Worm (Caenorhabditis elegans) whole organism, L4/young adult: ENCODE data around the gene nstp-3.
"Not testable (repeated sequence)": the region's sequence is repeated elsewhere in the genome, so short reads cannot be mapped to it uniquely, and the experiment has no call there.

Source experiments
- W03F9.2 ChIP-seq: fragments of 150-350 bp; optimal IDR thresholded peaks from 2 replicates; lab custom pipeline; 2014; ENCODE audit warnings: missing biosample characterization, missing genetic modification characterization
- dao-5 ChIP-seq: sonication (generic microtip); optimal IDR thresholded peaks from 2 replicates; lab custom pipeline; 2016; ENCODE audit warnings: missing genotype, missing genetic modification characterization, moderate library complexity, missing compliant biosample characterization
- him-1 ChIP-seq: sonication (generic microtip); optimal IDR thresholded peaks from 2 replicates; lab custom pipeline; 2016; ENCODE audit warnings: missing genotype, missing genetic modification reagents, missing genetic modification characterization, missing compliant biosample characterization

The nstp-3 gene

DNA sequence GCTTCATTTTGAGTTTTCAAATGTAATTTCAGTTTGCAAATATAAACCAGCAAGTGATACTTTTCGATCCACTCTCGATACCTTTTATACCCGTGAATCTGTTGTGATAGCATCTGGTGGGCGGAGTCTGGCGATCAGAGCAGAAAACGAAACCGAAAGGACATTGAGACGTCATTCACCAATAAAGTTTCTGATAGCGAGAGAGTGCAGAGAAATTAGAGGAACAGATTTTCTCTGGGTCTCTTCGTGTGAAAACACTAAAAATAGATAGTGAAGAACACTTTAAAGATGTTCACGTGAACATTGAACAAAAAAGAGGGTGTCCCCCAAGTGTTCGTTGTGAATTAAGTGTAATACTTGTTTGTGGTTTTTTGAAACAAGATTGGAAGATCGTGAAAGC is 34.2 kb downstream of the nstp-3 start, which contains the start of gene pgph-3:
Gene pgph-3 (minus strand): TSS at position 60 of the 400 bp plus-strand sequence.
- TF ChIP-seq dao-5 (tag; lab: Kevin White, UChicago) (no peak), him-1 (tag; lab: Kevin White, UChicago) (no peak), W03F9.2 (tag; lab: Kevin White, UChicago) (peak; percentile 25)

DNA sequence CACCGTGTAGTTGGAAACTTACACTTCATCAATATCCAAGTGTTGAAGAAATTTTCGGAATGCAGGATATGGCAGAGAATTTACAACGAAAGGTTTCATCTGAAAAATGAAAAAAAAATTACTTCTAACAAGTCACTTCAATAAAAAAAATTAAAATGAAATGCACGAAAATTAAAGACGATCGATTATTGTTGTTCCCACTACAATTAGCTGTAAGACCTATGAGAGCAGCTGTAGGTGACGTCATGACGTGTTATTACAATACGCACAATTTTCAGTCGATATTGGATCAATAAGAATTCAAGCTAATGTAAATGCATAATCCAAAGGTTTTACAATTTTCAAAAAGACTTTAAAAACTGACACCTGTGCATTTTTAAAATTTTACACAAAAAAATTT is 37.9 kb downstream of the nstp-3 start, which contains the start of gene C53A3.1:
Gene C53A3.1 (minus strand): TSS at position 101 of the 400 bp plus-strand sequence.
- no peak for TF ChIP-seq him-1 (tag; lab: Kevin White, UChicago)
- TF ChIP-seq W03F9.2 (tag; lab: Kevin White, UChicago) = no peak
- TF ChIP-seq dao-5 (tag; lab: Kevin White, UChicago) = no peak

DNA sequence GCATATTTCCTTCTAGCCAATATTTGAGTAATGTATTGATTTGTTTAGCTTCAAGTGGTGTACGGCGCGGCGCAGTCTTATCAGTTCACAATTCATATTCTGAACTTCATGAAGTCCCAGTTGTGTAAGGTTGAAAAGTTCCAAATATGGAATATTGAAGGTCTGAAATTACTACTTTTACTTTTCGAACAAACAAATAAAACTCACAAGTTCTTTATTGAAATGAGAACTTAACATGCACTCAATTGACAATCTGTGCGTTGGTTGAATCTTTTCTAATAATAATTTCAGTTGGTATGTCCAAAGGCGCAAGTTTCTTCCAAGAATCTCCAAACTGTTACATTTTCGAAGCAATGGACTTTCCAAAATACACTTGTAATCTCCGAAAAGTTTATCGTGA is 39.3 kb downstream of the nstp-3 start, which contains the start of gene C53A3.4:
Gene C53A3.4 (minus strand): TSS at position 101 of the 400 bp plus-strand sequence.
- no peak for TF ChIP-seq him-1 (tag; lab: Kevin White, UChicago)
- TF ChIP-seq dao-5 (tag; lab: Kevin White, UChicago) = no peak
- TF ChIP-seq W03F9.2 (tag; lab: Kevin White, UChicago) = no peak

DNA sequence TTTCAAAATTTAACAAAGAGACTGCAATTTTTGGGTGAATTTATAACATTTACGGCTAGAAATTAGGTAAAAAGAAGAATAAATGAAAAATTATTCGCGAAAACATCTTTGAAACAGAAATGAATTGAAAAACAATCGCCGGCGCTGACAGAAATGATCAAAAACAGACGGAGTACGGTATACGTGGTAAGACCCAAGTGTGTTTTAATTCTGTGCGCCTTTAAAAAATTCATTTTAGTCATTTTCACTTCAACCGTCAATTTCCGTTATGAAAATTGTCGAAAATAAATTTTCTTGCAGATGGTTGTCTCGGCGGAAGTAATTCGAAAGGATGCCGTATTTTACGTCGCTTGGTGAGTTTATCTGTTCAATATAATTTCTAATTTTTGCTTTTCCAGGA is 41.8 kb downstream of the nstp-3 start, which contains the start of gene C53A3.3:
Gene C53A3.3 (plus strand): TSS at position 301 of the 400 bp plus-strand sequence.
- TF ChIP-seq W03F9.2 (tag; lab: Kevin White, UChicago) (no peak), him-1 (tag; lab: Kevin White, UChicago) (no peak), dao-5 (tag; lab: Kevin White, UChicago) (no peak)

DNA sequence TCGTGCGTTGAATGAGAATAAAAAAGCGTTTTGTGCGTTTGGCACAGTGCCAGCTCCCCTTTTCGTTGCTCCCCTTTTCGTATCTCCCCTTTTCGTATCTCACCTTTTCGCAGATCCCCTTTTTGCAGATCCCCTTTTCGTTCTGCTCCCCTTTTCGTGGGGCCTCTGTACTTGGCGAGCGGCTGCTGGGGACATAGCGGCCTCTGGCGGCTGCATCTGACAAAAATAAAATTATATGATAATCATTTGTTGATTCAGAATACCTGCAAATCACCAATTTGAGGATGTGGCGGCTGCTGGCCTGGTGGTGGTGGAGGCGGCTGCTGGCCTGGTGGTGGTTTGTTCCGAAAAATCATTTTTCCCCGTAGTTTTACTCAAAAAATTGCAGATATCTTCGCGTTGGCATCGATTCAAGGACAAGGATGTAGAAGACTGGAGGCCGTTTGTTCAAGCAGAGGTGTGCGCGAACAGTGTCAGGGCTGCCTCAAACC is 42.8 kb downstream of the nstp-3 start, which contains the start of gene K09H11.11:
Gene K09H11.11 (minus strand): TSS at position 51 of the 491 bp plus-strand sequence.
- TF ChIP-seq W03F9.2, him-1, dao-5 (tag; lab: Kevin White, UChicago): not testable (repeated sequence)

DNA sequence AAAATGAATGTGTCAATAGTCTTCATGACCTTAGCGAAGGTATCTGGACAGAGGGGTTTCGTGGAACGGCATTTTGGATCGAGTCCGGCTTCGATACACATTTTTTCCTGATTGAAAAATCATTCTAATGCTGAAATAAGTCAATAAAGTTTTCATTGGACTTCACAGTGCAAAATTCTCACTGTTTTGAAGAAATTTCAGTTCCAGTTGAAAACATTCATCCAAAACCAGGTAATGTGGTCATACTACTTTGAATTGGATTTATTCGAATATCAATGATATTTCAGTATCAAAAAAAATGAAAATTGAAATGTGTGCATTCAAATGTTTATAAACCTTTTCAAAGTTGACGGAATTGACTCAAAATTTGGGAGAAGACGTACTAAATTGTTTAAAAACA is 44.6 kb downstream of the nstp-3 start, which contains the start of gene pgph-1:
Gene pgph-1 (minus strand): TSS at position 101 of the 400 bp plus-strand sequence.
- TF ChIP-seq W03F9.2 (tag; lab: Kevin White, UChicago) (no peak), him-1 (tag; lab: Kevin White, UChicago) (no peak), dao-5 (tag; lab: Kevin White, UChicago) (no peak)

DNA sequence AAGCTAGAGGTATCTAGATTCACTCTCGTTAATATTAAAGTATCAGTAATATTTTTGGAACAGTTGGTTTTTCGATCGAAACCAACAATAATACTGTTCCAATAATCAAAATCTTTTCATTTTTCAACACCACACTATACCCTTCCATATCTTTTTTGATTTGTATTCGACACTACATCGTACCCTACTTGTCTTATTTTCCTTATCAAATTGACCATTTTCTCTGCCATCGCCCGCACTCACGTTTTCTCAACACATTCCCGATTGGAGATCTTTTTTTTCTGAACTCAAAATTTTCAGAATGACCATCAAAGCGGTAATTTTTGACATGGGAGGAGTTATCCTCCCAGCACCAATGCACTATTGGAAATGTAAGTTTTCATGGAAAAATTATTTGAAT is 50.5 kb downstream of the nstp-3 start, which contains the start of gene acds-10:
Gene acds-10 (plus strand): TSS at position 301 of the 400 bp plus-strand sequence.
- no peak for TF ChIP-seq him-1 (tag; lab: Kevin White, UChicago)
- no peak for TF ChIP-seq W03F9.2 (tag; lab: Kevin White, UChicago)
- no peak for TF ChIP-seq dao-5 (tag; lab: Kevin White, UChicago)

DNA sequence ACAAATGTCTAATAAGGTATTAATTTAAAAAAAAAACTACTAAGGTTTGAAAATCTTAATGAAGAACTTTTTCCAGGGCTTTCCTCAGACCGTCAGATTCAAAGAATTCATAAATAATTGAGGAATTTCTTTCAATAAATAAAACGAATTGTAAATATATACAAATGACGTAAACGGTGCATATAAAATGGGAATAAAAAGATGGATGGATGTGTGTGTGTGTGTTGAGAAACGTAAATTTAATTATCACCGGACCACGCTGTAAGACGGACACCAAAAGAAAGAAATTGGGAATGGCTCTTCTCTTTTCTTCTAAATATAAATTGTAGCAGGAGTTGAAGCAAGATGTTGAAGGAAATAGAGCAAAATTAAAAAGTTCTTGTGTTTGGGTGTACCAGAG is 51.8 kb downstream of the nstp-3 start:
- TF ChIP-seq him-1 (tag; lab: Kevin White, UChicago) (no peak), W03F9.2 (tag; lab: Kevin White, UChicago) (no peak), dao-5 (tag; lab: Kevin White, UChicago) (no peak)
